Worm (Caenorhabditis elegans): ENCODE results near the gene dre-1.

Gene dre-1

ce11 chrV:6520385-6521080, 25.8 kb downstream of the dre-1 start, which contains the start of the genes F46E10.2 and F46E10.18:
TSS of gene F46E10.2 (plus strand) at chrV:6520435.
TSS of gene F46E10.18 (plus strand) at chrV:6521030.
- TF ChIP-seq skn-1 (tag; optimal IDR thresholded peaks at IDR 0.05) (no peak), ztf-11 (tag; optimal IDR thresholded peaks at IDR 0.05) (no peak), sea-2 (GFP tag; optimal IDR thresholded peaks at IDR 0.05) (no peak), nhr-28 (tag; optimal IDR thresholded peaks at IDR 0.05) (no peak), nhr-237 (tag; optimal IDR thresholded peaks at IDR 0.05) (no peak), nhr-76 (tag; optimal IDR thresholded peaks at IDR 0.05) (no peak), R02D3.7 (tag; optimal IDR thresholded peaks at IDR 0.05) (no peak), hmg-11 (tag; optimal IDR thresholded peaks at IDR 0.05) (no peak), zag-1 (tag; optimal IDR thresholded peaks at IDR 0.05) (no peak)

- TF ChIP-seq unc-62 (GFP tag; optimal IDR thresholded peaks at IDR 0.05) (no peak), mml-1 (tag; optimal IDR thresholded peaks at IDR 0.05) (no peak), nhr-43 (tag; optimal IDR thresholded peaks at IDR 0.05; ENCODE audit: poor library complexity, severe bottlenecking) (no peak), zag-1 (tag; optimal IDR thresholded peaks at IDR 0.05) (no peak), aly-2 (tag; optimal IDR thresholded peaks at IDR 0.05) (no peak), nhr-76 (tag; optimal IDR thresholded peaks at IDR 0.05) (no peak), fos-1 (tag; optimal IDR thresholded peaks at IDR 0.05) (no peak), ama-1 (optimal IDR thresholded peaks at IDR 0.05) (no peak), nhr-28 (tag; optimal IDR thresholded peaks at IDR 0.05) (no peak), ceh-28 (tag; optimal IDR thresholded peaks at IDR 0.05) (no peak), elt-3 (tag; optimal IDR thresholded peaks at IDR 0.05) (no peak), snpc-4 (tag; optimal IDR thresholded peaks at IDR 0.05) (no peak), nhr-12 (tag; optimal IDR thresholded peaks at IDR 0.05) (no peak), ztf-11 (tag; optimal IDR thresholded peaks at IDR 0.05) (no peak), eor-1 (tag; optimal IDR thresholded peaks at IDR 0.05) (no peak), ztf-4 (tag; optimal IDR thresholded peaks at IDR 0.05) (no peak), nhr-67 (tag; optimal IDR thresholded peaks at IDR 0.05) (no peak)
These were observed 28.2 kb downstream of the dre-1 start, which contains the start of gene F46E10.3 for ce11 chrV:6518225-6518396. TSS of gene F46E10.3 (plus strand) at chrV:6518297.

ce11 chrV:6517305-6518224, 28.7 kb downstream of the dre-1 start:
- TF ChIP-seq nhr-43 (tag; optimal IDR thresholded peaks at IDR 0.05; ENCODE audit: poor library complexity, severe bottlenecking) (peak; percentile 70), nhr-28 (tag; optimal IDR thresholded peaks at IDR 0.05) (no peak), eor-1 (tag; optimal IDR thresholded peaks at IDR 0.05) (no peak), tbx-2 (tag; optimal IDR thresholded peaks at IDR 0.05) (no peak), ZK546.5 (tag; optimal IDR thresholded peaks at IDR 0.05) (no peak), nhr-11 (tag; optimal IDR thresholded peaks at IDR 0.05) (no peak), unc-39 (tag; optimal IDR thresholded peaks at IDR 0.05) (no peak), mdl-1 (tag; optimal IDR thresholded peaks at IDR 0.05) (peak; percentile 73), unc-62 (GFP tag; optimal IDR thresholded peaks at IDR 0.05) (no peak), nhr-237 (tag; optimal IDR thresholded peaks at IDR 0.05) (no peak), nhr-25 (tag; optimal IDR thresholded peaks at IDR 0.05) (peak; percentile 86), pha-4 (tag; optimal IDR thresholded peaks at IDR 0.05) (peak; percentile 72), pqm-1 (tag; optimal IDR thresholded peaks at IDR 0.05) (peak; percentile 18), lin-15B (tag; optimal IDR thresholded peaks at IDR 0.05) (no peak), ceh-16 (tag; optimal IDR thresholded peaks at IDR 0.05) (no peak), ztf-11 (tag; optimal IDR thresholded peaks at IDR 0.05) (no peak), elt-2 (tag; optimal IDR thresholded peaks at IDR 0.05) (peak; percentile 35), lin-39 (tag; optimal IDR thresholded peaks at IDR 0.05) (peak; percentile 11), nhr-76 (tag; optimal IDR thresholded peaks at IDR 0.05) (no peak), ceh-9 (tag; optimal IDR thresholded peaks at IDR 0.05) (no peak), ztf-4 (tag; optimal IDR thresholded peaks at IDR 0.05) (no peak), aly-2 (tag; optimal IDR thresholded peaks at IDR 0.05) (no peak), hmg-11 (tag; optimal IDR thresholded peaks at IDR 0.05) (no peak), snpc-4 (tag; optimal IDR thresholded peaks at IDR 0.05) (no peak), jun-1 (tag; optimal IDR thresholded peaks at IDR 0.05) (peak; percentile 22), nhr-67 (tag; optimal IDR thresholded peaks at IDR 0.05) (no peak), ceh-82 (tag; optimal IDR thresholded peaks at IDR 0.05) (no peak), nfya-1 (tag; optimal IDR thresholded peaks at IDR 0.05; ENCODE audit: insufficient read depth) (no peak), R02D3.7 (tag; optimal IDR thresholded peaks at IDR 0.05) (no peak), ama-1 (optimal IDR thresholded peaks at IDR 0.05) (peak; percentile 74), zag-1 (tag; optimal IDR thresholded peaks at IDR 0.05) (no peak), egl-27 (tag; optimal IDR thresholded peaks at IDR 0.05) (no peak), mml-1 (tag; optimal IDR thresholded peaks at IDR 0.05) (no peak), skn-1 (tag; optimal IDR thresholded peaks at IDR 0.05) (no peak), elt-1 (tag; optimal IDR thresholded peaks at IDR 0.05) (peak; percentile 52), elt-3 (tag; optimal IDR thresholded peaks at IDR 0.05) (no peak), nhr-77 (tag; optimal IDR thresholded peaks at IDR 0.05) (no peak), lsy-12 (tag; optimal IDR thresholded peaks at IDR 0.05) (no peak), ceh-28 (tag; optimal IDR thresholded peaks at IDR 0.05) (no peak), nhr-12 (tag; optimal IDR thresholded peaks at IDR 0.05) (no peak), fos-1 (tag; optimal IDR thresholded peaks at IDR 0.05) (no peak), fkh-2 (tag; optimal IDR thresholded peaks at IDR 0.05) (no peak), sea-2 (GFP tag; optimal IDR thresholded peaks at IDR 0.05) (no peak)
